Fruit fly (Drosophila melanogaster): ENCODE data around the gene mip130.
A peak's percentile ranks its signal among the peaks of the same experiment; 100 is the strongest.

mip130 gene

dm6 chrX:1879606-1880110 is 28.4 kb upstream of the mip130 start, which contains the start of gene CG14818 (continued):
- TF ChIP-seq CG30403 (GFP tag; optimal IDR thresholded peaks at IDR 0.05) = peak; percentile 53
- no peak for TF ChIP-seq jigr1 (GFP tag; IDR thresholded peaks at IDR 0.05)
- TF ChIP-seq Dad (GFP tag; optimal IDR thresholded peaks at IDR 0.05) = no peak
- no peak for TF ChIP-seq seq (GFP tag; IDR thresholded peaks at IDR 0.05)
- TF ChIP-seq MBD-R2 (GFP tag; IDR thresholded peaks at IDR 0.05) = peak; percentile 55
- TF ChIP-seq Bteb2 (GFP tag; optimal IDR thresholded peaks at IDR 0.05) = peak; percentile 22
- TF ChIP-seq Ssrp (tag; optimal IDR thresholded peaks at IDR 0.05) = peak; percentile 24
- TF ChIP-seq CG1024 (GFP tag; IDR thresholded peaks at IDR 0.05) = no peak
- peak; percentile 67 for TF ChIP-seq CG18599 (GFP tag; optimal IDR thresholded peaks at IDR 0.05)
- TF ChIP-seq Hr78 (GFP tag; optimal IDR thresholded peaks at IDR 0.05) = peak in 1 of 2 experiments; percentile 62
- no peak for TF ChIP-seq CG6683 (GFP tag; optimal IDR thresholded peaks at IDR 0.05)
- TF ChIP-seq CG15479 (GFP tag; optimal IDR thresholded peaks at IDR 0.05) = no peak
- peak; percentile 83 for TF ChIP-seq CG9437 (GFP tag; optimal IDR thresholded peaks at IDR 0.05)
- TF ChIP-seq croc (GFP tag; conservative IDR thresholded peaks at IDR 0.05) = peak; percentile 29; the same call in 2 of the 3 replicates
- TF ChIP-seq Six4 (GFP tag; optimal IDR thresholded peaks at IDR 0.05) = peak; percentile 15
- TF ChIP-seq Sin3A (optimal IDR thresholded peaks at IDR 0.05) = no peak
- TF ChIP-seq Jarid2 (GFP tag; optimal IDR thresholded peaks at IDR 0.05) = no peak
- peak; percentile 30 for TF ChIP-seq CG34376 (GFP tag; optimal IDR thresholded peaks at IDR 0.05)
- TF ChIP-seq dysf (GFP tag; IDR thresholded peaks at IDR 0.05) = peak; percentile 73; the same call in 1 of the 3 replicates
- TF ChIP-seq CG32767 (GFP tag; IDR thresholded peaks at IDR 0.05) = no peak
- no peak for TF ChIP-seq CG31365 (tag; optimal IDR thresholded peaks at IDR 0.05)
- TF ChIP-seq h (optimal IDR thresholded peaks at IDR 0.05) = no peak
- peak; percentile 65 for TF ChIP-seq CG9215 (GFP tag; IDR thresholded peaks at IDR 0.05)
- peak; percentile 51; the same call in 1 of the 2 replicates for TF ChIP-seq E2f1 (GFP tag; IDR thresholded peaks at IDR 0.05)
- no peak for TF ChIP-seq CG4617 (GFP tag; optimal IDR thresholded peaks at IDR 0.05; ENCODE audit: borderline replicate concordance)
- TF ChIP-seq CG8944 (GFP tag; optimal IDR thresholded peaks at IDR 0.05) = peak; percentile 70
- TF ChIP-seq CG15601 (tag; optimal IDR thresholded peaks at IDR 0.05) = peak; percentile 15
- peak; percentile 49 for TF ChIP-seq CG12659 (GFP tag; optimal IDR thresholded peaks at IDR 0.05)
- peak; percentile 89 for TF ChIP-seq knrl (GFP tag; IDR thresholded peaks at IDR 0.05; ENCODE audit: partially characterized antibody)
- peak; percentile 48 for TF ChIP-seq Hand (GFP tag; optimal IDR thresholded peaks at IDR 0.05)
- no peak for TF ChIP-seq twi (tag; optimal IDR thresholded peaks at IDR 0.05)
- peak; percentile 42 for TF ChIP-seq gro (GFP tag; optimal IDR thresholded peaks at IDR 0.05)
- peak; percentile 32 for TF ChIP-seq CG13296 (GFP tag; optimal IDR thresholded peaks at IDR 0.05)
- TF ChIP-seq cwo (GFP tag; optimal IDR thresholded peaks at IDR 0.05) = no peak
- TF ChIP-seq wek (GFP tag; optimal IDR thresholded peaks at IDR 0.05) = peak; percentile 81
- peak; percentile 19 for TF ChIP-seq eyg (GFP tag; optimal IDR thresholded peaks at IDR 0.05)
- peak; percentile 51 for TF ChIP-seq grau (tag; optimal IDR thresholded peaks at IDR 0.05)
- peak; percentile 49 for TF ChIP-seq Hsf (GFP tag; optimal IDR thresholded peaks at IDR 0.05)
- TF ChIP-seq jing (GFP tag; optimal IDR thresholded peaks at IDR 0.05) = no peak
- TF ChIP-seq Deaf1 (tag; optimal IDR thresholded peaks at IDR 0.05) = no peak
- TF ChIP-seq CG1233 (GFP tag; optimal IDR thresholded peaks at IDR 0.05) = peak; percentile 38
- TF ChIP-seq CG5953 (GFP tag; IDR thresholded peaks at IDR 0.05) = 0 out of 2 replicates have a peak, but pooled peaks have one; percentile 31
- TF ChIP-seq maf-S (GFP tag; optimal IDR thresholded peaks at IDR 0.05) = peak; percentile 59
- TF ChIP-seq CG16815 (GFP tag; optimal IDR thresholded peaks at IDR 0.05) = peak; percentile 17
- TF ChIP-seq Sox100B (GFP tag; optimal IDR thresholded peaks at IDR 0.05) = no peak
- TF ChIP-seq CG7745 (tag; optimal IDR thresholded peaks at IDR 0.05) = no peak
- TF ChIP-seq z (GFP tag; IDR thresholded peaks at IDR 0.05) = no peak
